Fruit fly (Drosophila melanogaster): ENCODE results near the gene SmB.

SmB gene

dm6 chr2L:10418981-10419380 is 7.4 kb downstream of the SmB start, which contains the start of gene RfC3 (continued):
- no peak for TF ChIP-seq CG5245 (GFP tag; optimal IDR thresholded peaks at IDR 0.05)
- TF ChIP-seq CG12104 (GFP tag; optimal IDR thresholded peaks at IDR 0.05), result no peak
- no peak for TF ChIP-seq CG8924 (tag; optimal IDR thresholded peaks at IDR 0.05)
- no peak for TF ChIP-seq gce (GFP tag; IDR thresholded peaks at IDR 0.05)
- TF ChIP-seq CG3163 (GFP tag; optimal IDR thresholded peaks at IDR 0.05), result no peak
- TF ChIP-seq Dp (GFP tag; optimal IDR thresholded peaks at IDR 0.05), result peak; percentile 92
- no peak for TF ChIP-seq ewg (GFP tag; optimal IDR thresholded peaks at IDR 0.05)
- TF ChIP-seq dmrt99B (tag; optimal IDR thresholded peaks at IDR 0.05), result no peak
- peak; percentile 73; the same call in 2 of the 3 replicates for TF ChIP-seq Opbp (GFP tag; IDR thresholded peaks at IDR 0.05; ENCODE audit: partially characterized antibody)
- TF ChIP-seq nerfin-1 (tag; optimal IDR thresholded peaks at IDR 0.05), result no peak
- no peak for TF ChIP-seq CG34422 (GFP tag; IDR thresholded peaks at IDR 0.05)
- TF ChIP-seq ac (GFP tag; optimal IDR thresholded peaks at IDR 0.05), result no peak
- no peak for TF ChIP-seq gem (tag; optimal IDR thresholded peaks at IDR 0.05)
- TF ChIP-seq HLH3B (GFP tag; IDR thresholded peaks at IDR 0.05), result no peak
- TF ChIP-seq salm (tag; optimal IDR thresholded peaks at IDR 0.05), result no peak
- TF ChIP-seq seq (GFP tag; IDR thresholded peaks at IDR 0.05), result no peak
- no peak for TF ChIP-seq Dad (GFP tag; optimal IDR thresholded peaks at IDR 0.05)
- no peak for TF ChIP-seq Antp (GFP tag; optimal IDR thresholded peaks at IDR 0.05)
- TF ChIP-seq repo (GFP tag; optimal IDR thresholded peaks at IDR 0.05), result no peak
- no peak for TF ChIP-seq CG30431 (GFP tag; optimal IDR thresholded peaks at IDR 0.05)
- no peak for TF ChIP-seq Usf (GFP tag; optimal IDR thresholded peaks at IDR 0.05)
- no peak for TF ChIP-seq CG31365 (tag; optimal IDR thresholded peaks at IDR 0.05)
- no peak for TF ChIP-seq tin (GFP tag; optimal IDR thresholded peaks at IDR 0.05)
- TF ChIP-seq stc (GFP tag; IDR thresholded peaks at IDR 0.05), result no peak
- no peak for TF ChIP-seq ssp (GFP tag; IDR thresholded peaks at IDR 0.05)
- TF ChIP-seq unc-4 (GFP tag; IDR thresholded peaks at IDR 0.05; ENCODE audit: partially characterized antibody), result peak; percentile 75
- TF ChIP-seq CG2199 (GFP tag; IDR thresholded peaks at IDR 0.05), result no peak
- no peak for TF ChIP-seq CG15073 (GFP tag; optimal IDR thresholded peaks at IDR 0.05)
- no peak for TF ChIP-seq luna (GFP tag; optimal IDR thresholded peaks at IDR 0.05)
- no peak for TF ChIP-seq CG18262 (tag; optimal IDR thresholded peaks at IDR 0.05)
- TF ChIP-seq sr (GFP tag; IDR thresholded peaks at IDR 0.05), result no peak
- TF ChIP-seq CG12942 (GFP tag; optimal IDR thresholded peaks at IDR 0.05), result no peak
- peak; percentile 98 for TF ChIP-seq HLH4C (GFP tag; IDR thresholded peaks at IDR 0.05; ENCODE audit: partially characterized antibody)
- no peak for TF ChIP-seq CG1233 (GFP tag; optimal IDR thresholded peaks at IDR 0.05)
- peak; percentile 2 for TF ChIP-seq CG17829 (tag; optimal IDR thresholded peaks at IDR 0.05)
- TF ChIP-seq CG30403 (GFP tag; optimal IDR thresholded peaks at IDR 0.05), result no peak
- peak; percentile 90 for TF ChIP-seq scrt (GFP tag; optimal IDR thresholded peaks at IDR 0.05)
- no peak for TF ChIP-seq CG5953 (GFP tag; IDR thresholded peaks at IDR 0.05)
- no peak for TF ChIP-seq br (optimal IDR thresholded peaks at IDR 0.05)
- peak; percentile 84; the same call in 1 of the 4 replicates for TF ChIP-seq chinmo (GFP tag; IDR thresholded peaks at IDR 0.05; ENCODE audit: partially characterized antibody)
- TF ChIP-seq CG6683 (GFP tag; optimal IDR thresholded peaks at IDR 0.05), result no peak
- TF ChIP-seq YL-1 (GFP tag; optimal IDR thresholded peaks at IDR 0.05), result peak; percentile 38
- no peak for TF ChIP-seq CG3281 (GFP tag; optimal IDR thresholded peaks at IDR 0.05)
- no peak for TF ChIP-seq grn (GFP tag; optimal IDR thresholded peaks at IDR 0.05)
- TF ChIP-seq Sry-δ (GFP tag; optimal IDR thresholded peaks at IDR 0.05), result peak; percentile 31
- TF ChIP-seq kah (GFP tag; optimal IDR thresholded peaks at IDR 0.05), result peak; percentile 62
- TF ChIP-seq pros (GFP tag; optimal IDR thresholded peaks at IDR 0.05), result no peak
- TF ChIP-seq bowl (GFP tag; IDR thresholded peaks at IDR 0.05), result no peak
- TF ChIP-seq CG17912 (GFP tag; optimal IDR thresholded peaks at IDR 0.05), result no peak
- TF ChIP-seq sim (GFP tag; IDR thresholded peaks at IDR 0.05), result no peak
- TF ChIP-seq CG18764 (GFP tag; optimal IDR thresholded peaks at IDR 0.05), result no peak
- no peak for TF ChIP-seq NC2β (GFP tag; optimal IDR thresholded peaks at IDR 0.05)
- TF ChIP-seq CG14014 (GFP tag; IDR thresholded peaks at IDR 0.05), result no peak
